Fruit fly (Drosophila melanogaster): ENCODE results near the gene chrb.

DNA sequence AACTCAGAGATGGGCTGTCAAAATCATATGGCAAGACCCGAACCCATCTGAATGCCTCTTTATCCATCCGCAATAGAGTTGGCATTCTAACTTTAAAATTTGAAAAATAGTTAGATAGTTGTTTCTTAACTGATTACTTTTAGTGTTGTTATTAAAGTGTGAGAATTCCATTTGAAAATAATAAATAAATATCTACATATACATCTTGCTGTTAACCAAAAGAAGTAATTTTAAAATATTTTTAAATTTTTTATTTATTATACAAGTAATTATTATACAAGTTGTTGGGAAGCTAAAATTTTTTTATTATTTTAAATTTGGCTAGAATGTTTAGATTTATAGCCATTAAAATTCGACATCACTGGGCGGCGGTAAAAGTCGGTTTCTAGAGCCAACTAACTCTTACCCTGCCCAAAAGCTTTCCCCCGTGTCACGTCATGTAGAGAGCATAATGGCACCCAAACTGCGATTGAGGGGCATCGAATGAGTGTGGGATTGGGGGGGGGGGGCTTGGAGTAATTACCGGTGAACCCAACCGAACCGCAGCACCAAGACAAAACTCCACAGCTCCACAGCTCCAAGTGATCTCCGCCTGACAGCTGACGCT is 43.8 kb upstream of the chrb start:
- no peak for TF ChIP-seq insv (optimal IDR thresholded peaks at IDR 0.05)
- no peak for TF ChIP-seq h (optimal IDR thresholded peaks at IDR 0.05)
- TF ChIP-seq Myc (optimal IDR thresholded peaks at IDR 0.05), result no peak
- TF ChIP-seq ttk (optimal IDR thresholded peaks at IDR 0.05), result no peak
- no peak for TF ChIP-seq psq (optimal IDR thresholded peaks at IDR 0.05)

Measured in Kc167 (cell line).